Fruit fly (Drosophila melanogaster) whole organism, embryonic: ENCODE results near the gene heix.

Experiments
- Abd-B ChIP-seq: fragments of 200-800 bp; sonication (Bioruptor generic); optimal IDR thresholded peaks from 2 replicates; lab custom pipeline; 2018; ENCODE audit warnings: missing biosample characterization, mild to moderate bottlenecking, missing genetic modification characterization, moderate library complexity
- Atf6 ChIP-seq: fragments of 200-800 bp; sonication (Bioruptor generic); IDR thresholded peaks from 2 replicates; pipeline ENCODE4 v1.3.6; 2022; ENCODE audit warnings: missing biosample characterization, missing genetic modification characterization
- B-H1 ChIP-seq: fragments of 200-800 bp; sonication (Bioruptor generic); IDR thresholded peaks from 3 replicates; pipeline ENCODE4 v1.3.6; 2022; ENCODE audit warnings: missing biosample characterization, missing genetic modification characterization
- B-H2 ChIP-seq: fragments of 200-800 bp; sonication (Bioruptor generic); optimal IDR thresholded peaks from 2 replicates; lab custom pipeline; 2018; ENCODE audit warnings: missing biosample characterization, mild to moderate bottlenecking, missing genetic modification characterization
- BEAF-32 ChIP-seq: fragments of 200-800 bp; sonication (Bioruptor generic); optimal IDR thresholded peaks from 3 replicates; lab custom pipeline; 2017; ENCODE audit warnings: missing biosample characterization, missing genetic modification characterization, mild to moderate bottlenecking, moderate library complexity, missing genetic modification reagents
- CG10654 ChIP-seq: fragments of 200-800 bp; sonication (Bioruptor generic); optimal IDR thresholded peaks from 2 replicates; lab custom pipeline; 2016; ENCODE audit warnings: missing biosample characterization, missing genetic modification characterization
- CG11085 ChIP-seq: fragments of 200-800 bp; sonication (Bioruptor generic); IDR thresholded peaks from 2 replicates; pipeline ENCODE4 v1.3.6; 2022; ENCODE audit warnings: missing biosample characterization, missing genetic modification characterization
- CG12744 ChIP-seq: fragments of 200-800 bp; sonication (Bioruptor generic); optimal IDR thresholded peaks from 2 replicates; lab custom pipeline; 2016; ENCODE audit warnings: missing biosample characterization, missing genetic modification characterization
- CG12769 ChIP-seq: fragments of 200-800 bp; sonication (Bioruptor generic); optimal IDR thresholded peaks from 2 replicates; lab custom pipeline; 2019; ENCODE audit warnings: missing biosample characterization, mild to moderate bottlenecking, missing genetic modification characterization, moderate library complexity
- CG13123 ChIP-seq: fragments of 200-800 bp; sonication (Bioruptor generic); optimal IDR thresholded peaks from 2 replicates; lab custom pipeline; 2016; ENCODE audit warnings: missing biosample characterization, missing genetic modification characterization
- CG13894 ChIP-seq: fragments of 200-800 bp; sonication (Bioruptor generic); optimal IDR thresholded peaks from 3 replicates; lab custom pipeline; 2018; ENCODE audit warnings: missing biosample characterization, mild to moderate bottlenecking, missing genetic modification characterization, moderate library complexity
- CG14014 ChIP-seq: fragments of 200-800 bp; sonication (Bioruptor generic); IDR thresholded peaks from 2 replicates; pipeline ENCODE4 v1.3.6; 2022; ENCODE audit warnings: missing biosample characterization, missing genetic modification characterization
- CG14860 ChIP-seq: fragments of 200-800 bp; sonication (Bioruptor generic); IDR thresholded peaks from 3 replicates; pipeline ENCODE4 v1.3.6; 2022; ENCODE audit warnings: missing biosample characterization, missing genetic modification characterization; ENCODE audit not compliant: partially characterized antibody
- CG14965 ChIP-seq: fragments of 200-800 bp; sonication (Bioruptor generic); optimal IDR thresholded peaks from 2 replicates; lab custom pipeline; 2016; ENCODE audit warnings: missing biosample characterization, missing genetic modification characterization, borderline replicate concordance
- CG15269 ChIP-seq: fragments of 200-800 bp; sonication (Bioruptor generic); optimal IDR thresholded peaks from 2 replicates; lab custom pipeline; 2018; ENCODE audit warnings: missing biosample characterization, mild to moderate bottlenecking, missing genetic modification characterization, moderate library complexity
- CG15479 ChIP-seq: fragments of 200-800 bp; sonication (Bioruptor generic); optimal IDR thresholded peaks from 3 replicates; lab custom pipeline; 2019; ENCODE audit warnings: missing biosample characterization, mild to moderate bottlenecking, missing genetic modification characterization, moderate library complexity
- CG15696 ChIP-seq: fragments of 200-800 bp; sonication (Bioruptor generic); optimal IDR thresholded peaks from 2 replicates; lab custom pipeline; 2019; ENCODE audit warnings: missing biosample characterization, mild to moderate bottlenecking, missing genetic modification characterization, moderate library complexity
- CG2678 ChIP-seq: fragments of 200-800 bp; sonication (Bioruptor generic); optimal IDR thresholded peaks from 3 replicates; lab custom pipeline; 2019; ENCODE audit warnings: missing biosample characterization, mild to moderate bottlenecking, missing genetic modification characterization, moderate library complexity
- CG30431 ChIP-seq: fragments of 200-800 bp; sonication (Bioruptor generic); optimal IDR thresholded peaks from 2 replicates; lab custom pipeline; 2017; ENCODE audit warnings: missing biosample characterization, missing genetic modification characterization
- CG31224 ChIP-seq: fragments of 200-800 bp; sonication (Bioruptor generic); IDR thresholded peaks from 2 replicates; pipeline ENCODE4 v1.3.6; 2022; ENCODE audit warnings: missing biosample characterization, missing genetic modification characterization
- CG32772 ChIP-seq: fragments of 200-800 bp; sonication (Bioruptor generic); IDR thresholded peaks from 2 replicates; pipeline ENCODE4 v1.3.6; 2022; ENCODE audit warnings: missing biosample characterization, missing genetic modification characterization
- CG3726 ChIP-seq: fragments of 200-800 bp; sonication (Bioruptor generic); IDR thresholded peaks from 3 replicates; pipeline ENCODE4, ENCODE4 v1.3.6; 2022; ENCODE audit warnings: missing biosample characterization, missing genetic modification characterization
- CG5180 ChIP-seq: fragments of 200-800 bp; sonication (Bioruptor generic); optimal IDR thresholded peaks from 3 replicates; lab custom pipeline; 2017; ENCODE audit warnings: missing biosample characterization, missing genetic modification characterization, mild to moderate bottlenecking, moderate library complexity, missing genetic modification reagents
- CG8478 ChIP-seq: fragments of >200 bp; optimal IDR thresholded peaks from 2 replicates; lab custom pipeline; 2018
- CTCF ChIP-seq: fragments of 200-800 bp; sonication (Bioruptor generic); optimal IDR thresholded peaks from 2 replicates; lab custom pipeline; 2017; ENCODE audit warnings: missing biosample characterization, mild to moderate bottlenecking, missing genetic modification characterization, moderate library complexity
- Dp ChIP-seq: fragments of 200-800 bp; sonication (Bioruptor generic); optimal IDR thresholded peaks from 2 replicates; lab custom pipeline; 2018; ENCODE audit warnings: missing biosample characterization, mild to moderate bottlenecking, missing genetic modification characterization, moderate library complexity
- Elba2 ChIP-seq: fragments of 200-800 bp; sonication (Bioruptor generic); optimal IDR thresholded peaks from 3 replicates; lab custom pipeline; 2016; ENCODE audit warnings: missing biosample characterization, missing genetic modification characterization
- Ets97D ChIP-seq: fragments of 200-800 bp; sonication (Bioruptor generic); optimal IDR thresholded peaks from 3 replicates; lab custom pipeline; 2016; ENCODE audit warnings: missing biosample characterization, missing genetic modification characterization
- GATAe ChIP-seq: fragments of 200-800 bp; sonication (Bioruptor generic); conservative IDR thresholded peaks from 2 replicates; pipeline ENCODE4 v1.3.6; 2022; ENCODE audit warnings: missing biosample characterization, missing genetic modification characterization
- HLH54F ChIP-seq: fragments of 200-800 bp; sonication (Bioruptor generic); optimal IDR thresholded peaks from 3 replicates; lab custom pipeline; 2016; ENCODE audit warnings: missing biosample characterization, missing genetic modification characterization
- HmgZ ChIP-seq: fragments of 200-800 bp; sonication (Bioruptor generic); optimal IDR thresholded peaks from 2 replicates; lab custom pipeline; 2018; ENCODE audit warnings: missing biosample characterization, mild to moderate bottlenecking, missing genetic modification characterization
- Hr78 ChIP-seq, 2 experiments: fragments of 200-800 bp in 1 of 2; fragments of >200 bp in 1 of 2; sonication (Bioruptor generic) in 1 of 2; optimal IDR thresholded peaks; 2 replicates each; lab custom pipeline; 2017 to 2019; ENCODE audit warnings: missing biosample characterization in 2 of 2, missing genetic modification characterization in 2 of 2, mild to moderate bottlenecking in 1 of 2, moderate library complexity in 1 of 2
- Med ChIP-seq: fragments of 200-800 bp; sonication (Bioruptor generic); peaks from one replicate; lab custom pipeline; 2016; ENCODE audit warnings: missing biosample characterization, missing genetic modification characterization, mild to moderate bottlenecking, inconsistent platforms, moderate library complexity
- Myb ChIP-seq: fragments of 200-800 bp; sonication (Bioruptor generic); optimal IDR thresholded peaks from 2 replicates; lab custom pipeline; 2016; ENCODE audit warnings: missing biosample characterization, missing genetic modification characterization
- Pdp1 ChIP-seq, 2 experiments: fragments of 200-800 bp; sonication (Bioruptor generic); optimal IDR thresholded peaks; 3 replicates each; lab custom pipeline; 2016; ENCODE audit warnings: missing biosample characterization in 2 of 2, missing genetic modification characterization in 2 of 2, mild to moderate bottlenecking in 1 of 2, moderate library complexity in 1 of 2
- Xbp1 ChIP-seq: fragments of 200-800 bp; sonication (Bioruptor generic); optimal IDR thresholded peaks from 3 replicates; lab custom pipeline; 2016; ENCODE audit warnings: missing biosample characterization, mild to moderate bottlenecking, missing genetic modification characterization
- abd-A ChIP-seq: fragments of 200-800 bp; sonication (Bioruptor generic); optimal IDR thresholded peaks from 3 replicates; lab custom pipeline; 2019; ENCODE audit warnings: missing biosample characterization, mild to moderate bottlenecking, missing genetic modification characterization, moderate library complexity
- caup ChIP-seq: fragments of 200-800 bp; sonication (Bioruptor generic); optimal IDR thresholded peaks from 3 replicates; lab custom pipeline; 2017; ENCODE audit warnings: missing biosample characterization, mild to moderate bottlenecking, missing genetic modification characterization, moderate library complexity; ENCODE audit not compliant: severe bottlenecking
- dimm ChIP-seq: fragments of 200-800 bp; sonication (Bioruptor generic); IDR thresholded peaks from 2 replicates; pipeline ENCODE4 v1.3.6; 2022; ENCODE audit warnings: missing biosample characterization, missing genetic modification characterization
- disco-r ChIP-seq: fragments of 200-800 bp; sonication (Bioruptor generic); optimal IDR thresholded peaks from 2 replicates; lab custom pipeline; 2016; ENCODE audit warnings: missing biosample characterization, missing genetic modification characterization
- en ChIP-seq: fragments of 200-800 bp; sonication (Bioruptor generic); optimal IDR thresholded peaks from 2 replicates; lab custom pipeline; 2016; ENCODE audit warnings: missing biosample characterization, missing genetic modification characterization
- gcm ChIP-seq: fragments of 200-800 bp; sonication (Bioruptor generic); optimal IDR thresholded peaks from 2 replicates; lab custom pipeline; 2019; ENCODE audit warnings: missing biosample characterization, mild to moderate bottlenecking, missing genetic modification characterization, moderate library complexity
- gt ChIP-seq: fragments of 200-800 bp; sonication (Bioruptor generic); IDR thresholded peaks from 2 replicates; pipeline ENCODE4 v1.3.6; 2022; ENCODE audit warnings: missing biosample characterization, missing genetic modification characterization
- jigr1 ChIP-seq: fragments of 200-800 bp; sonication (Bioruptor generic); IDR thresholded peaks from 3 replicates; pipeline ENCODE4 v1.3.6; 2022; ENCODE audit warnings: missing biosample characterization, missing genetic modification characterization
- jumu ChIP-seq: fragments of 200-800 bp; sonication (Bioruptor generic); optimal IDR thresholded peaks from 3 replicates; lab custom pipeline; 2016; ENCODE audit warnings: missing biosample characterization, missing genetic modification characterization
- lov ChIP-seq, 2 experiments: fragments of 200-800 bp in 1 of 2; fragments of >200 bp in 1 of 2; sonication (Bioruptor generic) in 1 of 2; IDR thresholded peaks in 1 of 2; optimal IDR thresholded peaks in 1 of 2; 2 replicates in 1 of 2; 3 replicates in 1 of 2; pipeline versions ENCODE4 v1.3.6 to Lab custom; 2017 to 2022; ENCODE audit warnings: missing biosample characterization in 1 of 2, missing genetic modification characterization in 1 of 2
- pfk ChIP-seq: fragments of 200-800 bp; sonication (Bioruptor generic); optimal IDR thresholded peaks from 2 replicates; lab custom pipeline; 2018; ENCODE audit warnings: missing biosample characterization, mild to moderate bottlenecking, missing genetic modification characterization, moderate library complexity
- sd ChIP-seq: fragments of 200-800 bp; sonication (Bioruptor generic); optimal IDR thresholded peaks from 3 replicates; lab custom pipeline; 2018; ENCODE audit warnings: missing biosample characterization, mild to moderate bottlenecking, missing genetic modification characterization, moderate library complexity
- sens ChIP-seq: fragments of 200-800 bp; sonication (Bioruptor generic); peaks from one replicate; lab custom pipeline; 2016; ENCODE audit warnings: missing biosample characterization, missing genetic modification characterization
- sug ChIP-seq: fragments of 200-800 bp; optimal IDR thresholded peaks from 2 replicates; lab custom pipeline; 2019; ENCODE audit warnings: missing biosample characterization, mild to moderate bottlenecking, missing genetic modification characterization, moderate library complexity

The heix gene

dm6 chr2L:16321209-16321608 lies 21.6 kb upstream of the heix start (continued):
- peak; percentile 61 for TF ChIP-seq CG12769 (tag; lab: Kevin White, UChicago)
- TF ChIP-seq, all 482 proteins: peak for 16

DNA sequence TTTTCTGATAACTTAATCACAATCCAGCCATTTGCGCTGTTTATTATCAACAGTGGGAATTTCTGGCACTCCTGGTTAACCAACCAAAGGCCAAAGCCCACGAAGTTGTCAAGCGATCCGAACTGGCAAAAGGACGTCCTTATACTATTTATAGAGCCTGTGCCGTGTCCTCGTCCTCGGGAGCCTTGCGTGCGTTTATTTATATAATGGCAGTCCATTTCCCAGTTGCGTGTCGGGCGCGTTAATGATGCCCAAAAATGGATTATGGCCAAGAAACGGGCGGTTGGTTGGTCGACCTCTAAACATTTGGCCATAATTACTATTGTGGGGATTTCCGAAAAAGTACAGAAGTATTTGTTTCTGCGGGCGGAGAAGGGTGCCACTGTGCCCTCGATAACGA lies 20.8 kb upstream of the heix start:
- TF ChIP-seq dimm (no peak), CG8478 (lab: Kevin White, UChicago) (no peak), CG3726 (GFP tag; lab: Robert Waterston, UW) (no peak), jigr1 (GFP tag; lab: Robert Waterston, UW) (no peak), Atf6 (GFP tag; lab: Robert Waterston, UW) (0 out of 2 replicates have a peak, but pooled peaks have one; percentile 20), CG14965 (GFP tag; lab: Kevin White, UChicago) (no peak), B-H2 (GFP tag; lab: Kevin White, UChicago) (no peak), jumu (GFP tag; lab: Kevin White, UChicago) (no peak), Med (peak; percentile 27), Ets97D (GFP tag; lab: Kevin White, UChicago) (no peak), sens (GFP tag; lab: Kevin White, UChicago) (peak; percentile 63), CG15696 (tag; lab: Kevin White, UChicago) (no peak), BEAF-32 (no peak), disco-r (GFP tag; lab: Kevin White, UChicago) (no peak), HLH54F (GFP tag; lab: Kevin White, UChicago) (no peak), CG11085 (GFP tag; lab: Robert Waterston, UW) (no peak), CG2678 (tag; lab: Kevin White, UChicago) (no peak), abd-A (peak; percentile 43), CG10654 (no peak), CTCF (GFP tag; lab: Kevin White, UChicago) (no peak), CG13894 (tag; lab: Kevin White, UChicago) (peak; percentile 14), Elba2 (GFP tag; lab: Kevin White, UChicago) (no peak), CG5180 (GFP tag; lab: Kevin White, UChicago) (no peak), CG15269 (tag; lab: Kevin White, UChicago) (no peak), lov (optimal IDR thresholded peaks at IDR 0.05; lab: Kevin White, UChicago) (no peak), lov (GFP tag; IDR thresholded peaks at IDR 0.05; lab: Robert Waterston, UW) (no peak), Pdp1 (GFP tag; optimal IDR thresholded peaks at IDR 0.05; lab: Kevin White, UChicago) (peak in 1 of 2 experiments; percentile 29), Hr78 (GFP tag; optimal IDR thresholded peaks at IDR 0.05; lab: Kevin White, UChicago) (no peak), Abd-B (GFP tag; lab: Kevin White, UChicago) (no peak), gt (GFP tag; lab: Robert Waterston, UW) (no peak), CG14860 (no peak), CG12744 (GFP tag; lab: Kevin White, UChicago) (no peak), CG13123 (GFP tag; lab: Kevin White, UChicago) (no peak), Dp (GFP tag; lab: Kevin White, UChicago) (no peak), sd (tag; lab: Kevin White, UChicago) (no peak), pfk (GFP tag; lab: Kevin White, UChicago) (no peak), CG15479 (no peak), CG31224 (GFP tag; lab: Robert Waterston, UW) (no peak)

DNA sequence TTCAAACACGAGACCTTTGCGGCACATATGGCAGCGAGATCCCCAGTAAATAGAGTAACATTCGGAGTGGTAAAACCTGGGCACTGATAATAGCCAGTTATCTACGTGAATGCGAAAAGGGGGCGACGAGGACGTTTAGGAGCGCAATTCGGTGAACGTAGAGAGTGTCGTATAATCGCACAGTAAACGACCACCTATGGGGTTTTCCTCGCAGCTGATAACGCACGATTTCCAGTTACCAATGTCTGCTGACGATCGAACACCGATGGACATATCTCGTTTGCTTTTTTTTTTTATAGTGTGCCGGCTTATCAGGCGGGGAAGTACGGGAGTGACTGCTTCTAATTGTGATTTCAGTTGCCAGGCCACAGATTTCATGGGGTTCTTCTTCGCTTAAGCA lies 20.1 kb upstream of the heix start:
- TF ChIP-seq Myb (GFP tag; lab: Kevin White, UChicago) (no peak), CG30431 (GFP tag; lab: Kevin White, UChicago) (no peak), CG32772 (GFP tag; lab: Robert Waterston, UW) (no peak), B-H1 (GFP tag; lab: Robert Waterston, UW) (no peak), CG14014 (GFP tag; lab: Robert Waterston, UW) (no peak), sug (tag; lab: Kevin White, UChicago) (peak; percentile 99), gcm (no peak), GATAe (GFP tag; lab: Robert Waterston, UW) (peak; percentile 66), Xbp1 (GFP tag; lab: Kevin White, UChicago) (no peak), en (GFP tag; lab: Kevin White, UChicago) (no peak), HmgZ (tag; lab: Kevin White, UChicago) (peak; percentile 29), CG12769 (tag; lab: Kevin White, UChicago) (no peak), caup (GFP tag; lab: Kevin White, UChicago) (peak; percentile 18)
